Worm (Caenorhabditis elegans) whole organism, L4 larva: Measurements from ENCODE around the gene C17C3.9.

Source experiments
- aly-2 ChIP-seq: sonication (generic microtip); optimal IDR thresholded peaks from 2 replicates; lab custom pipeline; 2018; ENCODE audit warnings: missing biosample characterization, missing genetic modification characterization
- dmd-6 ChIP-seq: fragments of 200-800 bp; sonication (Bioruptor generic); IDR thresholded peaks from 2 replicates; pipeline ENCODE4 v1.3.6; 2022; ENCODE audit warnings: missing genetic modification reagents, missing genetic modification characterization, missing compliant biosample characterization
- fos-1 ChIP-seq: fragments of 150-350 bp; optimal IDR thresholded peaks from 2 replicates; lab custom pipeline; 2014; ENCODE audit warnings: missing biosample characterization, missing genetic modification characterization
- lin-13 ChIP-seq: fragments of 150-350 bp; optimal IDR thresholded peaks from 2 replicates; lab custom pipeline; 2014; ENCODE audit warnings: missing biosample characterization, missing genetic modification reagents, missing genetic modification characterization
- lin-15B ChIP-seq: fragments of 150-350 bp; sonication (generic microtip); optimal IDR thresholded peaks from 3 replicates; lab custom pipeline; 2014; ENCODE audit warnings: missing biosample characterization, missing genetic modification characterization
- lin-29 ChIP-seq: fragments of 200-800 bp; sonication (Bioruptor generic); IDR thresholded peaks from 2 replicates; pipeline ENCODE4 v1.3.6; 2022; ENCODE audit warnings: missing genetic modification reagents, missing genetic modification characterization, missing compliant biosample characterization
- madf-5 ChIP-seq, 2 experiments: fragments of 200-800 bp; sonication (Bioruptor generic); IDR thresholded peaks; 2 replicates each; pipeline ENCODE4 v1.3.6; 2022; ENCODE audit warnings: missing compliant biosample characterization in 2 of 2, missing genetic modification characterization in 2 of 2
- mdl-1 ChIP-seq, 2 experiments: fragments of 150-350 bp in 1 of 2; sonication (generic microtip) in 1 of 2; optimal IDR thresholded peaks; 2 replicates each; lab custom pipeline; 2014 to 2017; ENCODE audit warnings: missing biosample characterization in 2 of 2, missing genetic modification characterization in 2 of 2
- mxl-2 ChIP-seq: fragments of 200-800 bp; sonication (Bioruptor generic); conservative IDR thresholded peaks from 2 replicates; pipeline ENCODE4 v1.3.6; 2022; ENCODE audit warnings: missing genetic modification reagents, missing genetic modification characterization, missing compliant biosample characterization
- skn-1 ChIP-seq: fragments of 150-350 bp; optimal IDR thresholded peaks from 2 replicates; lab custom pipeline; 2014; ENCODE audit warnings: missing biosample characterization, missing genetic modification characterization
- spr-1 ChIP-seq: sonication (generic microtip); optimal IDR thresholded peaks from 2 replicates; lab custom pipeline; 2016; ENCODE audit warnings: mild to moderate bottlenecking, missing genetic modification characterization, missing compliant biosample characterization
- spr-3 ChIP-seq: fragments of 200-800 bp; sonication (Bioruptor generic); optimal IDR thresholded peaks from 2 replicates; lab custom pipeline; 2018; ENCODE audit warnings: mild to moderate bottlenecking, missing genetic modification characterization, missing compliant biosample characterization
- ztf-11 ChIP-seq: fragments of 150-350 bp; optimal IDR thresholded peaks from 2 replicates; lab custom pipeline; 2014; ENCODE audit warnings: missing biosample characterization, missing genetic modification characterization

DNA sequence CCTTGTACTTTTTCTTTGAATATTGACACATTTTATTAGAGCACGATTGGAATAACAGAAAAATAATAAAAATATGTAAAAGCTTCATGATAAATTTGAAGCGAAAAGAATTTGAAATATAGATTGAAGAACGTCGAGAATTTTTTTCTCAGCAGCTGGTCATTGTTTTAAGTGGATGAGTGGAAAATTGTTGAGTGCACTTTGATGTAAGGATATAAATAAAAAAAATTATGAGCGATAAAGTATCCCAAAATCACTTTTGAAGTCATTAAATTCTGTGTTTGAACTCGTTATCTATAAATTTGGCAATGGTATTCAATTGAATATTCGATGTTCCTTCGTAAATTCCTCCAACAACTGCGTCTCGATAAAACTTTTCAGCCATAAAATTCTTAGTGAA is 12.7 kb upstream of the C17C3.9 start, which contains the start of gene ins-13:
- TF ChIP-seq skn-1 (tag; lab: Kevin White, UChicago) (no peak), lin-29 (GFP tag; lab: Robert Waterston, UW) (no peak), ztf-11 (tag; lab: Kevin White, UChicago) (no peak), lin-13 (GFP tag; lab: Kevin White, UChicago) (no peak), mxl-2 (GFP tag; lab: Robert Waterston, UW) (no peak), aly-2 (tag; lab: Kevin White, UChicago) (no peak), spr-1 (tag; lab: Kevin White, UChicago) (no peak), madf-5 (GFP tag; IDR thresholded peaks at IDR 0.05; lab: Robert Waterston, UW) (no peak), mdl-1 (tag; optimal IDR thresholded peaks at IDR 0.05; lab: Kevin White, UChicago) (no peak), lin-15B (tag; lab: Kevin White, UChicago) (no peak), dmd-6 (GFP tag; lab: Robert Waterston, UW) (no peak), fos-1 (tag; lab: Kevin White, UChicago) (no peak), spr-3 (no peak)
